Fruit fly (Drosophila melanogaster) S2 (cell line): ENCODE measurements around the gene CG12728.

ENCODE experiments used
- CG8478 ChIP-seq: fragments of >200 bp; optimal IDR thresholded peaks from 2 replicates; lab custom pipeline; 2018
- CTCF ChIP-seq, 2 experiments: fragments of >200 bp; optimal IDR thresholded peaks; 2 replicates each; lab custom pipeline; 2018

DNA sequence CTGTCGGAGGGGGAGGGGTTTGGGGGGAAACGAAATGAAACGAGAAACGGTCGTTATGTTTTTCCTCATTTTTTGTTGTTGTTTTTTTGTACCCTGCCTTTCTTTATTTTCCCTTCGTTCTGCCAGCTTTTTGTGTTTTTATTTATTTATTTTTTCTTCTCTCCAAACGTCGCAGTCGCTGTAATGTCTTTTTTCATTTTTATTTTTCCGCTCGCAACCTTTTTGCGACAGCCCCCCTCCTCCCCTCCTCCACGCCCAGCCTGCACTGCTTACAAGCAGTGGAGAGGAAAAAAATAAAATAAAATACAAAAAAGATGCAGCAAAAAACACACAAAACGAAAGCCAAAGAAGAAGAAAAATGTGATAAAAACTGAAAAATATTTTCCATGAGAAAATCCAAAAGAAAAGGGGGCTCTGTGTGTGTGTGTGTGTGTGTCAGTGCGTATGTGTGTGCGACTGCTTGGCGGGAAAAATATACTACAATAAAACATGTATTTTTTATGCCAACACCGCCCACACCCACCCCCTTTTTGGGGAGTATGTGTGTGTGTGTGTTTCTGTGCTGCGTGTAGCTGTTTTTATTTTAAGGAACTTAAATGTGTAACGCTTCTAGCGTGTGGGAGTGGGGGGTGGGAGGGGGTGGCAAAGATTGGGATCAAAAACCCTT, 7.2 kb upstream of the CG12728 start:
- TF ChIP-seq CG8478 (lab: Kevin White, UChicago) (no peak), CTCF (optimal IDR thresholded peaks at IDR 0.05; lab: Kevin White, UChicago) (no peak)
